Worm (Caenorhabditis elegans) whole organism, L2 larva: Measurements from ENCODE around the gene gba-4.

Experiments
- R02D3.7 ChIP-seq: fragments of 150-350 bp; optimal IDR thresholded peaks from 2 replicates; lab custom pipeline; 2014; ENCODE audit warnings: missing biosample characterization, missing genetic modification characterization
- ZK546.5 ChIP-seq: sonication (generic microtip); optimal IDR thresholded peaks from 2 replicates; lab custom pipeline; 2017; ENCODE audit warnings: missing biosample characterization, missing genetic modification characterization
- aly-2 ChIP-seq: fragments of 150-350 bp; optimal IDR thresholded peaks from 2 replicates; lab custom pipeline; 2014; ENCODE audit warnings: missing biosample characterization, missing genetic modification characterization
- crh-2 ChIP-seq: sonication (generic microtip); optimal IDR thresholded peaks from 2 replicates; lab custom pipeline; 2017; ENCODE audit warnings: missing biosample characterization, missing genetic modification characterization
- egl-27 ChIP-seq: sonication (generic microtip); optimal IDR thresholded peaks from 3 replicates; lab custom pipeline; 2017; ENCODE audit warnings: missing biosample characterization, missing genetic modification reagents, missing genetic modification characterization
- lin-13 ChIP-seq: fragments of 150-350 bp; optimal IDR thresholded peaks from 2 replicates; lab custom pipeline; 2014; ENCODE audit warnings: missing biosample characterization, missing genetic modification reagents, missing genetic modification characterization
- lin-39 ChIP-seq: fragments of 150-350 bp; optimal IDR thresholded peaks from 2 replicates; lab custom pipeline; 2014; ENCODE audit warnings: missing biosample characterization, missing genetic modification reagents, missing genetic modification characterization
- nhr-10 ChIP-seq: sonication (generic microtip); optimal IDR thresholded peaks from 2 replicates; lab custom pipeline; 2017; ENCODE audit warnings: missing biosample characterization, missing genetic modification characterization
- nhr-23 ChIP-seq: fragments of 150-350 bp; optimal IDR thresholded peaks from 2 replicates; lab custom pipeline; 2014; ENCODE audit warnings: missing biosample characterization, missing genetic modification reagents, missing genetic modification characterization
- peb-1 ChIP-seq: fragments of 150-350 bp; optimal IDR thresholded peaks from 2 replicates; lab custom pipeline; 2014; ENCODE audit warnings: missing biosample characterization, missing genetic modification characterization
- sem-4 ChIP-seq: fragments of 150-350 bp; optimal IDR thresholded peaks from 2 replicates; lab custom pipeline; 2014; ENCODE audit warnings: missing biosample characterization, missing genetic modification reagents, missing genetic modification characterization
- snpc-4 ChIP-seq: fragments of 150-350 bp; optimal IDR thresholded peaks from 2 replicates; lab custom pipeline; 2014; ENCODE audit warnings: missing biosample characterization, missing genetic modification characterization
- ztf-11 ChIP-seq: sonication (generic microtip); optimal IDR thresholded peaks from 2 replicates; lab custom pipeline; 2017; ENCODE audit warnings: missing biosample characterization, missing genetic modification characterization
- ztf-4 ChIP-seq: fragments of 150-350 bp; optimal IDR thresholded peaks from 2 replicates; lab custom pipeline; 2014; ENCODE audit warnings: missing biosample characterization, missing genetic modification characterization

- TF ChIP-seq ZK546.5 (no peak), ztf-11 (tag; lab: Kevin White, UChicago) (no peak), R02D3.7 (tag; lab: Kevin White, UChicago) (no peak), nhr-23 (tag; lab: Kevin White, UChicago) (no peak), snpc-4 (no peak), lin-39 (tag; lab: Kevin White, UChicago) (no peak), lin-13 (GFP tag; lab: Kevin White, UChicago) (no peak), aly-2 (tag; lab: Kevin White, UChicago) (no peak), sem-4 (no peak), ztf-4 (no peak), egl-27 (tag; lab: Kevin White, UChicago) (no peak), peb-1 (tag; lab: Kevin White, UChicago) (no peak), nhr-10 (tag; lab: Kevin White, UChicago) (no peak), crh-2 (tag; lab: Kevin White, UChicago) (no peak)
Measured at ce11 chrIV:5380140-5380539, 29.4 kb upstream of the gba-4 start.
